Worm (Caenorhabditis elegans): ENCODE measurements around the gene lab-2.

The lab-2 gene

ce11 chrIII:7338009-7338408 lies 8.6 kb upstream of the lab-2 start:
- TF ChIP-seq ama-1 (optimal IDR thresholded peaks at IDR 0.05) (peak; percentile 53), nhr-76 (tag; optimal IDR thresholded peaks at IDR 0.05) (no peak)

DNA sequence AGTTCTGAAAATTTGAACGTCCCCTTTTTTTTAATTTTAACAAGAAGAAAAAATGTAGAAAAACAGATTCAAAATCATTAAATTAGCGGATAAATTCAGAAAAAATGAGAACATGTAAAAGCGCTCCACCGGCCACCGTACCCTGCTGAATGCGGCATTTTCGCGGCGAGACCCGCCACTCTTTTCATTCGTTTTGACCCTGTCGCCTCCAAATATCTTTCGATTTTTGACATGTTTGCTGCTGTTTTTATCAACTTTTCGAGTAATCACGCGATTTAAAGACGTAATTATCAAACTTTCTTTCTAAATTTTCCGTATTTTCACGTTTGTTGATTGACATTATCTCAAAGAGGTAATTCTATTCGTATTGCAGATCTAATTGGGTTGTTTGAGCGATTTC lies 6.8 kb upstream of the lab-2 start, which contains the start of gene gsp-2:
Gene gsp-2 (plus strand): TSS at position 374 of the 400 bp plus-strand sequence.
- TF ChIP-seq nhr-28 (tag; optimal IDR thresholded peaks at IDR 0.05), result no peak
- peak; percentile 52 for TF ChIP-seq ama-1 (optimal IDR thresholded peaks at IDR 0.05)
- no peak for TF ChIP-seq mdl-1 (tag; optimal IDR thresholded peaks at IDR 0.05)
- TF ChIP-seq pha-4 (tag; optimal IDR thresholded peaks at IDR 0.05), result peak; percentile 86
- peak; percentile 67 for TF ChIP-seq egl-5 (tag; optimal IDR thresholded peaks at IDR 0.05)
- TF ChIP-seq nhr-23 (tag; optimal IDR thresholded peaks at IDR 0.05), result peak; percentile 88
- TF ChIP-seq hmg-11 (tag; optimal IDR thresholded peaks at IDR 0.05), result peak; percentile 34
- peak; percentile 29 for TF ChIP-seq jun-1 (tag; optimal IDR thresholded peaks at IDR 0.05)
- peak; percentile 80 for TF ChIP-seq lin-39 (tag; optimal IDR thresholded peaks at IDR 0.05)
- TF ChIP-seq tbx-2 (tag; optimal IDR thresholded peaks at IDR 0.05), result no peak
- TF ChIP-seq nhr-25 (tag; optimal IDR thresholded peaks at IDR 0.05), result peak; percentile 51
- peak; percentile 93 for TF ChIP-seq lin-15B (tag; optimal IDR thresholded peaks at IDR 0.05)
- no peak for TF ChIP-seq egl-27 (tag; optimal IDR thresholded peaks at IDR 0.05)
- peak; percentile 62 for TF ChIP-seq snpc-4 (tag; optimal IDR thresholded peaks at IDR 0.05)
- TF ChIP-seq pqm-1 (tag; optimal IDR thresholded peaks at IDR 0.05), result peak; percentile 57
- no peak for TF ChIP-seq nhr-12 (tag; optimal IDR thresholded peaks at IDR 0.05)
- no peak for TF ChIP-seq fkh-2 (tag; optimal IDR thresholded peaks at IDR 0.05)
- no peak for TF ChIP-seq nhr-77 (tag; optimal IDR thresholded peaks at IDR 0.05)
- TF ChIP-seq R02D3.7 (tag; optimal IDR thresholded peaks at IDR 0.05), result peak; percentile 52
- TF ChIP-seq fkh-10 (GFP tag; optimal IDR thresholded peaks at IDR 0.05), result no peak
- TF ChIP-seq nfya-1 (tag; optimal IDR thresholded peaks at IDR 0.05; ENCODE audit: insufficient read depth), result peak; percentile 91
- TF ChIP-seq ZK546.5 (tag; optimal IDR thresholded peaks at IDR 0.05), result peak; percentile 56
- peak; percentile 46 for TF ChIP-seq lsy-12 (tag; optimal IDR thresholded peaks at IDR 0.05)
- peak; percentile 65 for TF ChIP-seq elt-2 (tag; optimal IDR thresholded peaks at IDR 0.05)

- TF ChIP-seq unc-62 (GFP tag; optimal IDR thresholded peaks at IDR 0.05), result peak; percentile 88
- no peak for TF ChIP-seq sea-2 (GFP tag; optimal IDR thresholded peaks at IDR 0.05)
- peak; percentile 80 for TF ChIP-seq ama-1 (optimal IDR thresholded peaks at IDR 0.05)
- TF ChIP-seq mml-1 (tag; optimal IDR thresholded peaks at IDR 0.05), result no peak
- no peak for TF ChIP-seq fkh-10 (GFP tag; optimal IDR thresholded peaks at IDR 0.05)
- TF ChIP-seq ceh-16 (tag; optimal IDR thresholded peaks at IDR 0.05), result no peak
- peak; percentile 55 for TF ChIP-seq pha-4 (tag; optimal IDR thresholded peaks at IDR 0.05)
- peak; percentile 92 for TF ChIP-seq nhr-11 (tag; optimal IDR thresholded peaks at IDR 0.05)
- no peak for TF ChIP-seq egl-5 (tag; optimal IDR thresholded peaks at IDR 0.05)
- no peak for TF ChIP-seq elt-3 (tag; optimal IDR thresholded peaks at IDR 0.05)
- peak; percentile 44 for TF ChIP-seq egl-27 (tag; optimal IDR thresholded peaks at IDR 0.05)
- TF ChIP-seq aly-2 (tag; optimal IDR thresholded peaks at IDR 0.05), result no peak
- TF ChIP-seq elt-1 (tag; optimal IDR thresholded peaks at IDR 0.05), result no peak
- TF ChIP-seq ZK546.5 (tag; optimal IDR thresholded peaks at IDR 0.05), result no peak
- no peak for TF ChIP-seq daf-12 (tag; optimal IDR thresholded peaks at IDR 0.05)
- peak; percentile 72 for TF ChIP-seq nhr-25 (tag; optimal IDR thresholded peaks at IDR 0.05)
- TF ChIP-seq nhr-237 (tag; optimal IDR thresholded peaks at IDR 0.05), result no peak
- TF ChIP-seq nhr-76 (tag; optimal IDR thresholded peaks at IDR 0.05), result no peak
- TF ChIP-seq ztf-11 (tag; optimal IDR thresholded peaks at IDR 0.05), result no peak
- peak; percentile 1 for TF ChIP-seq pqm-1 (tag; optimal IDR thresholded peaks at IDR 0.05)
- TF ChIP-seq mdl-1 (tag; optimal IDR thresholded peaks at IDR 0.05), result peak; percentile 96
- peak; percentile 78 for TF ChIP-seq snpc-4 (tag; optimal IDR thresholded peaks at IDR 0.05)
- peak; percentile 44 for TF ChIP-seq ceh-28 (tag; optimal IDR thresholded peaks at IDR 0.05)
- peak; percentile 88 for TF ChIP-seq nfya-1 (tag; optimal IDR thresholded peaks at IDR 0.05; ENCODE audit: insufficient read depth)
- TF ChIP-seq nhr-77 (tag; optimal IDR thresholded peaks at IDR 0.05), result no peak
- TF ChIP-seq R02D3.7 (tag; optimal IDR thresholded peaks at IDR 0.05), result peak; percentile 38
- TF ChIP-seq nhr-23 (tag; optimal IDR thresholded peaks at IDR 0.05), result peak; percentile 81
- TF ChIP-seq jun-1 (tag; optimal IDR thresholded peaks at IDR 0.05), result peak; percentile 84
- peak; percentile 58 for TF ChIP-seq hmg-11 (tag; optimal IDR thresholded peaks at IDR 0.05)
- no peak for TF ChIP-seq nhr-67 (tag; optimal IDR thresholded peaks at IDR 0.05)
- TF ChIP-seq tbx-2 (tag; optimal IDR thresholded peaks at IDR 0.05), result peak; percentile 33
- TF ChIP-seq lin-39 (tag; optimal IDR thresholded peaks at IDR 0.05), result peak; percentile 84
- TF ChIP-seq lsy-12 (tag; optimal IDR thresholded peaks at IDR 0.05), result peak; percentile 77
- no peak for TF ChIP-seq nhr-12 (tag; optimal IDR thresholded peaks at IDR 0.05)
- TF ChIP-seq nhr-43 (tag; optimal IDR thresholded peaks at IDR 0.05; ENCODE audit: poor library complexity, severe bottlenecking), result peak; percentile 78
- no peak for TF ChIP-seq ceh-9 (tag; optimal IDR thresholded peaks at IDR 0.05)
- no peak for TF ChIP-seq eor-1 (tag; optimal IDR thresholded peaks at IDR 0.05)
- TF ChIP-seq ceh-82 (tag; optimal IDR thresholded peaks at IDR 0.05), result no peak
- TF ChIP-seq unc-39 (tag; optimal IDR thresholded peaks at IDR 0.05), result no peak
- no peak for TF ChIP-seq nhr-28 (tag; optimal IDR thresholded peaks at IDR 0.05)
- TF ChIP-seq fos-1 (tag; optimal IDR thresholded peaks at IDR 0.05), result no peak
- TF ChIP-seq ztf-4 (tag; optimal IDR thresholded peaks at IDR 0.05), result peak; percentile 68
- peak; percentile 22 for TF ChIP-seq skn-1 (tag; optimal IDR thresholded peaks at IDR 0.05)
- TF ChIP-seq zag-1 (tag; optimal IDR thresholded peaks at IDR 0.05), result no peak
- TF ChIP-seq lin-15B (tag; optimal IDR thresholded peaks at IDR 0.05), result peak; percentile 82
Measured at ce11 chrIII:7335220-7335619, 5.8 kb upstream of the lab-2 start, which contains the start of gene F56C9.10. Gene F56C9.10 (minus strand): TSS chrIII:7335316.
